Worm (Caenorhabditis elegans) whole organism, young adult: ENCODE results near the gene cox-11.
A peak's percentile ranks its signal among the peaks of the same experiment; 100 is the strongest.

Experiments
- B0336.3 ChIP-seq: fragments of 200-800 bp; sonication (Bioruptor generic); IDR thresholded peaks from 2 replicates; pipeline ENCODE4 v1.3.6; 2022; ENCODE audit warnings: missing genetic modification characterization, missing compliant biosample characterization
- F10E7.11 ChIP-seq: sonication (generic microtip); optimal IDR thresholded peaks from 2 replicates; lab custom pipeline; 2017; ENCODE audit warnings: mild to moderate bottlenecking, missing genetic modification characterization, moderate library complexity, missing compliant biosample characterization
- F52B5.7 ChIP-seq: sonication (generic microtip); optimal IDR thresholded peaks from 2 replicates; lab custom pipeline; 2016; ENCODE audit warnings: mild to moderate bottlenecking, missing genetic modification characterization, missing compliant biosample characterization
- F55B11.4 ChIP-seq: sonication (generic microtip); optimal IDR thresholded peaks from 2 replicates; lab custom pipeline; 2016; ENCODE audit warnings: missing compliant biosample characterization, missing genetic modification characterization, borderline replicate concordance; ENCODE audit not compliant: insufficient read depth
- T26A5.8 ChIP-seq: sonication (generic microtip); optimal IDR thresholded peaks from 2 replicates; lab custom pipeline; 2016; ENCODE audit warnings: missing genetic modification characterization, missing compliant biosample characterization
- Y67H2A.10 ChIP-seq: fragments of 200-800 bp; sonication (Bioruptor generic); conservative IDR thresholded peaks from 2 replicates; pipeline ENCODE4 v1.3.6; 2022; ENCODE audit warnings: missing genetic modification reagents, missing genetic modification characterization, missing compliant biosample characterization
- aptf-2 ChIP-seq: fragments of 200-800 bp; sonication (Bioruptor generic); conservative IDR thresholded peaks from 2 replicates; pipeline ENCODE4 v1.3.6; 2022; ENCODE audit warnings: missing genetic modification reagents, missing genetic modification characterization, missing compliant biosample characterization
- athp-1 ChIP-seq: sonication (generic microtip); optimal IDR thresholded peaks from 2 replicates; lab custom pipeline; 2017; ENCODE audit warnings: mild to moderate bottlenecking, missing genetic modification characterization, missing compliant biosample characterization
- attf-3 ChIP-seq: fragments of 200-800 bp; sonication (Bioruptor generic); conservative IDR thresholded peaks from 2 replicates; pipeline ENCODE4 v1.3.6; 2022; ENCODE audit warnings: missing genetic modification reagents, missing genetic modification characterization, missing compliant biosample characterization
- attf-5 ChIP-seq: fragments of 200-800 bp; sonication (Bioruptor generic); optimal IDR thresholded peaks from 2 replicates; lab custom pipeline; 2018; ENCODE audit warnings: mild to moderate bottlenecking, missing genetic modification characterization, missing compliant biosample characterization
- attf-6 ChIP-seq: fragments of 200-800 bp; sonication (Bioruptor generic); IDR thresholded peaks from 2 replicates; pipeline ENCODE4 v1.3.6; 2022; ENCODE audit warnings: missing genetic modification reagents, missing genetic modification characterization, missing compliant biosample characterization
- bed-2 ChIP-seq: fragments of 200-800 bp; sonication (Bioruptor generic); IDR thresholded peaks from 2 replicates; pipeline ENCODE4 v1.3.6; 2022; ENCODE audit warnings: missing genetic modification reagents, missing genetic modification characterization, missing compliant biosample characterization
- cebp-2 ChIP-seq: fragments of 200-800 bp; sonication (Bioruptor generic); IDR thresholded peaks from 2 replicates; pipeline ENCODE4 v1.3.6; 2022; ENCODE audit warnings: missing genetic modification characterization, missing compliant biosample characterization
- ceh-27 ChIP-seq: fragments of 200-800 bp; sonication (Bioruptor generic); optimal IDR thresholded peaks from 2 replicates; lab custom pipeline; 2018; ENCODE audit warnings: mild to moderate bottlenecking, missing genetic modification characterization, moderate library complexity, missing compliant biosample characterization
- ceh-58 ChIP-seq: fragments of 200-800 bp; sonication (Bioruptor generic); IDR thresholded peaks from 2 replicates; pipeline ENCODE4 v1.3.6; 2022; ENCODE audit warnings: missing genetic modification characterization, missing compliant biosample characterization
- dox-1 ChIP-seq: fragments of 200-800 bp; sonication (Bioruptor generic); IDR thresholded peaks from 2 replicates; pipeline ENCODE4 v1.3.6; 2022; ENCODE audit warnings: missing genetic modification reagents, missing genetic modification characterization, missing compliant biosample characterization
- efl-1 ChIP-seq: fragments of 150-350 bp; optimal IDR thresholded peaks from 2 replicates; lab custom pipeline; 2014; ENCODE audit warnings: missing biosample characterization, missing genetic modification reagents, missing genetic modification characterization
- egl-44 ChIP-seq: fragments of 200-800 bp; sonication (Bioruptor generic); IDR thresholded peaks from 2 replicates; pipeline ENCODE4 v1.3.6; 2022; ENCODE audit warnings: missing genetic modification reagents, missing genetic modification characterization, missing compliant biosample characterization
- egrh-3 ChIP-seq: fragments of 200-800 bp; sonication (Bioruptor generic); IDR thresholded peaks from 2 replicates; pipeline ENCODE4 v1.3.6; 2022; ENCODE audit warnings: missing genetic modification reagents, missing genetic modification characterization, missing compliant biosample characterization
- ets-4 ChIP-seq: fragments of 200-800 bp; sonication (Bioruptor generic); optimal IDR thresholded peaks from 2 replicates; lab custom pipeline; 2018; ENCODE audit warnings: mild to moderate bottlenecking, missing genetic modification characterization, missing compliant biosample characterization
- gei-17 ChIP-seq: fragments of 200-800 bp; sonication (Bioruptor generic); optimal IDR thresholded peaks from 2 replicates; lab custom pipeline; 2018; ENCODE audit warnings: mild to moderate bottlenecking, missing genetic modification characterization, missing compliant biosample characterization
- hlh-12 ChIP-seq: sonication (generic microtip); optimal IDR thresholded peaks from 2 replicates; lab custom pipeline; 2016; ENCODE audit warnings: missing genetic modification characterization, missing compliant biosample characterization
- hlh-26 ChIP-seq: fragments of 200-800 bp; sonication (Bioruptor generic); conservative IDR thresholded peaks from 2 replicates; pipeline ENCODE4 v1.3.6; 2022; ENCODE audit warnings: missing genetic modification reagents, missing genetic modification characterization, missing compliant biosample characterization
- hmg-1.2 ChIP-seq: fragments of 200-800 bp; sonication (Bioruptor generic); IDR thresholded peaks from 2 replicates; pipeline ENCODE4 v1.3.6; 2022; ENCODE audit warnings: missing genetic modification reagents, missing genetic modification characterization, missing compliant biosample characterization
- hrde-1 ChIP-seq: sonication (generic microtip); optimal IDR thresholded peaks from 2 replicates; lab custom pipeline; 2016; ENCODE audit warnings: missing genetic modification characterization, mild to moderate bottlenecking, missing compliant biosample characterization, moderate library complexity, missing genotype, missing genetic modification reagents, borderline replicate concordance
- let-526 ChIP-seq: fragments of 200-800 bp; sonication (Bioruptor generic); IDR thresholded peaks from 2 replicates; pipeline ENCODE4 v1.3.6; 2022; ENCODE audit warnings: missing genetic modification reagents, missing genetic modification characterization, missing compliant biosample characterization
- lin-40 ChIP-seq: sonication (generic microtip); optimal IDR thresholded peaks from 2 replicates; lab custom pipeline; 2016; ENCODE audit warnings: missing genetic modification characterization, mild to moderate bottlenecking, missing compliant biosample characterization, missing genotype, missing genetic modification reagents
- lsl-1 ChIP-seq: fragments of 200-800 bp; sonication (Bioruptor generic); optimal IDR thresholded peaks from 2 replicates; lab custom pipeline; 2018; ENCODE audit warnings: mild to moderate bottlenecking, missing genetic modification characterization, moderate library complexity, missing compliant biosample characterization
- lsy-27 ChIP-seq: sonication (generic microtip); optimal IDR thresholded peaks from 2 replicates; lab custom pipeline; 2017; ENCODE audit warnings: missing genetic modification characterization, mild to moderate bottlenecking, missing compliant biosample characterization, antibody characterized with exemption, missing genotype, borderline replicate concordance; ENCODE audit not compliant: insufficient read depth
- madf-3 ChIP-seq: fragments of 200-800 bp; sonication (Bioruptor generic); IDR thresholded peaks from 2 replicates; pipeline ENCODE4 v1.3.6; 2022; ENCODE audit warnings: missing genetic modification reagents, missing genetic modification characterization, missing compliant biosample characterization
- madf-6 ChIP-seq: fragments of 200-800 bp; sonication (Bioruptor generic); IDR thresholded peaks from 2 replicates; pipeline ENCODE4 v1.3.6; 2022; ENCODE audit warnings: missing genetic modification reagents, missing genetic modification characterization, missing compliant biosample characterization
- mxl-1 ChIP-seq: sonication (generic microtip); optimal IDR thresholded peaks from 2 replicates; lab custom pipeline; 2016; ENCODE audit warnings: missing genetic modification characterization, missing compliant biosample characterization
- nhr-27 ChIP-seq: fragments of 200-800 bp; sonication (Bioruptor generic); optimal IDR thresholded peaks from 2 replicates; lab custom pipeline; 2018; ENCODE audit warnings: mild to moderate bottlenecking, missing genetic modification characterization, moderate library complexity, missing compliant biosample characterization
- pbrm-1 ChIP-seq: fragments of 200-800 bp; sonication (Bioruptor generic); IDR thresholded peaks from 2 replicates; pipeline ENCODE4 v1.3.6; 2022; ENCODE audit warnings: missing genetic modification reagents, missing genetic modification characterization, missing compliant biosample characterization
- rcor-1 ChIP-seq: fragments of 200-800 bp; sonication (Bioruptor generic); IDR thresholded peaks from 2 replicates; pipeline ENCODE4 v1.3.6; 2022; ENCODE audit warnings: missing genetic modification reagents, missing genetic modification characterization, missing compliant biosample characterization
- repo-1 ChIP-seq: sonication (generic microtip); optimal IDR thresholded peaks from 2 replicates; lab custom pipeline; 2017; ENCODE audit warnings: mild to moderate bottlenecking, missing genetic modification characterization, missing compliant biosample characterization
- rpc-1 ChIP-seq, 2 experiments: fragments of 150-350 bp in 1 of 2; sonication (generic microtip) in 1 of 2; optimal IDR thresholded peaks; 2 replicates each; lab custom pipeline; 2014 to 2018; ENCODE audit warnings: missing biosample characterization in 1 of 2, missing genetic modification characterization in 1 of 2, missing genetic modification reagents in 1 of 2, missing genotype in 1 of 2
- sptf-2 ChIP-seq: fragments of 200-800 bp; sonication (Bioruptor generic); optimal IDR thresholded peaks from 2 replicates; lab custom pipeline; 2018; ENCODE audit warnings: mild to moderate bottlenecking, missing genetic modification characterization, missing compliant biosample characterization
- tbp1 ChIP-seq: fragments of 200-800 bp; sonication (Bioruptor generic); optimal IDR thresholded peaks from 2 replicates; lab custom pipeline; 2018; ENCODE audit warnings: mild to moderate bottlenecking, missing genetic modification characterization, missing compliant biosample characterization
- tlf-1 ChIP-seq: fragments of 200-800 bp; sonication (Bioruptor generic); optimal IDR thresholded peaks from 2 replicates; lab custom pipeline; 2018; ENCODE audit warnings: mild to moderate bottlenecking, missing genetic modification characterization, missing compliant biosample characterization
- unc-130 ChIP-seq: sonication (generic microtip); optimal IDR thresholded peaks from 2 replicates; lab custom pipeline; 2016; ENCODE audit warnings: missing genetic modification reagents, missing genetic modification characterization, missing compliant biosample characterization
- xnd-1 ChIP-seq: sonication (generic microtip); optimal IDR thresholded peaks from 2 replicates; lab custom pipeline; 2016; ENCODE audit warnings: missing genotype, missing genetic modification reagents, missing genetic modification characterization, missing compliant biosample characterization
- zfh-2 ChIP-seq: fragments of 200-800 bp; sonication (Bioruptor generic); conservative IDR thresholded peaks from 2 replicates; pipeline ENCODE4 v1.3.6; 2022; ENCODE audit warnings: missing genetic modification reagents, missing genetic modification characterization, missing compliant biosample characterization
- zim-3 ChIP-seq: sonication (generic microtip); optimal IDR thresholded peaks from 2 replicates; lab custom pipeline; 2017; ENCODE audit warnings: mild to moderate bottlenecking, missing genetic modification characterization, moderate library complexity, missing compliant biosample characterization
- ztf-18 ChIP-seq: sonication (generic microtip); optimal IDR thresholded peaks from 2 replicates; lab custom pipeline; 2016; ENCODE audit warnings: missing genotype, mild to moderate bottlenecking, missing genetic modification characterization, missing compliant biosample characterization
- ztf-28 ChIP-seq: fragments of 200-800 bp; sonication (Bioruptor generic); IDR thresholded peaks from 2 replicates; pipeline ENCODE4 v1.3.6; 2022; ENCODE audit warnings: missing genetic modification reagents, missing genetic modification characterization, missing compliant biosample characterization
- ztf-3 ChIP-seq: fragments of 200-800 bp; sonication (Bioruptor generic); optimal IDR thresholded peaks from 2 replicates; lab custom pipeline; 2018; ENCODE audit warnings: mild to moderate bottlenecking, missing genetic modification characterization, missing compliant biosample characterization

The cox-11 gene

ce11 chrIV:13238943-13239861, 4.9 kb upstream of the cox-11 start, which contains the start of gene tag-115:
Gene tag-115, minus strand, starts transcription at chrIV:13239414.
- peak; percentile 63 for TF ChIP-seq unc-130 (GFP tag; lab: Kevin White, UChicago)
- TF ChIP-seq attf-5, result peak; percentile 5
- TF ChIP-seq lin-40, result peak; percentile 20
- no peak for TF ChIP-seq T26A5.8 (tag; lab: Kevin White, UChicago)
- TF ChIP-seq efl-1 (GFP tag; lab: Kevin White, UChicago), result peak; percentile 6
- peak; percentile 73 for TF ChIP-seq pbrm-1
- peak; percentile 72 for TF ChIP-seq tlf-1
- peak; percentile 16 for TF ChIP-seq ztf-18 (tag; lab: Kevin White, UChicago)
- peak; percentile 70 for TF ChIP-seq madf-3 (GFP tag; lab: Robert Waterston, UW)
- peak; percentile 66 for TF ChIP-seq lsl-1
- TF ChIP-seq xnd-1 (tag; lab: Kevin White, UChicago), result peak; percentile 54
- no peak for TF ChIP-seq bed-2 (GFP tag; lab: Robert Waterston, UW)
- TF ChIP-seq cebp-2, result peak; percentile 91
- no peak for TF ChIP-seq hlh-26
- TF ChIP-seq F52B5.7 (tag; lab: Kevin White, UChicago), result no peak
- TF ChIP-seq madf-6 (GFP tag; lab: Robert Waterston, UW), result peak; percentile 80
- no peak for TF ChIP-seq let-526 (GFP tag; lab: Robert Waterston, UW)
- peak; percentile 50 for TF ChIP-seq rcor-1
- peak; percentile 65 for TF ChIP-seq repo-1
- TF ChIP-seq B0336.3 (GFP tag; lab: Robert Waterston, UW), result peak; percentile 83
- TF ChIP-seq ceh-58 (GFP tag; lab: Robert Waterston, UW), result peak; percentile 36; the same call in 1 of the 2 replicates
- TF ChIP-seq zim-3 (tag; lab: Kevin White, UChicago), result no peak
- TF ChIP-seq egrh-3 (GFP tag; lab: Robert Waterston, UW), result no peak
- TF ChIP-seq ztf-28 (GFP tag; lab: Robert Waterston, UW), result no peak
- TF ChIP-seq mxl-1 (tag; lab: Kevin White, UChicago), result peak; percentile 41
- no peak for TF ChIP-seq F55B11.4
- no peak for TF ChIP-seq ets-4 (GFP tag; lab: Kevin White, UChicago)
- TF ChIP-seq tbp1 (GFP tag; lab: Kevin White, UChicago), result peak; percentile 69
- peak; percentile 19 for TF ChIP-seq F10E7.11 (tag; lab: Kevin White, UChicago)
- peak; percentile 18 for TF ChIP-seq athp-1 (tag; lab: Kevin White, UChicago)
- TF ChIP-seq attf-3, result no peak
- TF ChIP-seq sptf-2 (GFP tag; lab: Kevin White, UChicago), result no peak
- TF ChIP-seq gei-17, result no peak
- TF ChIP-seq egl-44, result no peak
- TF ChIP-seq hmg-1.2 (GFP tag; lab: Robert Waterston, UW), result peak; percentile 44; the same call in 1 of the 2 replicates
- no peak for TF ChIP-seq ceh-27
- TF ChIP-seq Y67H2A.10 (GFP tag; lab: Robert Waterston, UW), result no peak
- TF ChIP-seq aptf-2 (GFP tag; lab: Robert Waterston, UW), result no peak
- peak; percentile 98 for TF ChIP-seq hrde-1 (tag; lab: Kevin White, UChicago)
- no peak for TF ChIP-seq ztf-3 (GFP tag; lab: Kevin White, UChicago)
- no peak for TF ChIP-seq rpc-1 (optimal IDR thresholded peaks at IDR 0.05; lab: Kevin White, UChicago)
- TF ChIP-seq rpc-1 (tag; optimal IDR thresholded peaks at IDR 0.05; lab: Kevin White, UChicago), result peak; percentile 62
- peak; percentile 75 for TF ChIP-seq dox-1 (GFP tag; lab: Robert Waterston, UW)
- no peak for TF ChIP-seq nhr-27 (tag; lab: Kevin White, UChicago)
- no peak for TF ChIP-seq hlh-12
- TF ChIP-seq lsy-27, result no peak
- TF ChIP-seq attf-6 (GFP tag; lab: Robert Waterston, UW), result peak; percentile 91
- TF ChIP-seq zfh-2 (GFP tag; lab: Robert Waterston, UW), result no peak
